Fruit fly (Drosophila melanogaster) whole organism, embryonic: Measurements from ENCODE around the gene CG5790.
A peak's percentile ranks its signal among the peaks of the same experiment; 100 is the strongest.

ENCODE experiments used
- Atf6 ChIP-seq: fragments of 200-800 bp; sonication (Bioruptor generic); IDR thresholded peaks from 2 replicates; pipeline ENCODE4 v1.3.6; 2022; ENCODE audit warnings: missing biosample characterization, missing genetic modification characterization
- CG1024 ChIP-seq: fragments of 200-800 bp; sonication (Bioruptor generic); IDR thresholded peaks from 2 replicates; pipeline ENCODE4 v1.3.6; 2022; ENCODE audit warnings: missing biosample characterization, missing genetic modification characterization
- CG12155 ChIP-seq: fragments of 200-800 bp; sonication (Bioruptor generic); optimal IDR thresholded peaks from 3 replicates; lab custom pipeline; 2016; ENCODE audit warnings: missing biosample characterization, missing genetic modification characterization
- CG12744 ChIP-seq: fragments of 200-800 bp; sonication (Bioruptor generic); optimal IDR thresholded peaks from 2 replicates; lab custom pipeline; 2016; ENCODE audit warnings: missing biosample characterization, missing genetic modification characterization
- CG12942 ChIP-seq: fragments of 200-800 bp; sonication (Bioruptor generic); optimal IDR thresholded peaks from 3 replicates; lab custom pipeline; 2016; ENCODE audit warnings: missing biosample characterization, missing genetic modification characterization
- CG14667 ChIP-seq: fragments of 200-800 bp; sonication (Bioruptor generic); IDR thresholded peaks from 2 replicates; pipeline ENCODE4 v1.3.6; 2022; ENCODE audit warnings: missing biosample characterization, missing genetic modification characterization
- CG1602 ChIP-seq: fragments of 200-800 bp; sonication (Bioruptor generic); optimal IDR thresholded peaks from 3 replicates; lab custom pipeline; 2016; ENCODE audit warnings: missing biosample characterization, missing genetic modification characterization
- CG17568 ChIP-seq: fragments of 200-800 bp; sonication (Bioruptor generic); optimal IDR thresholded peaks from 2 replicates; lab custom pipeline; 2018; ENCODE audit warnings: missing biosample characterization, mild to moderate bottlenecking, missing genetic modification characterization, moderate library complexity
- CG17912 ChIP-seq: fragments of 200-800 bp; sonication (Bioruptor generic); optimal IDR thresholded peaks from 2 replicates; lab custom pipeline; 2018; ENCODE audit warnings: missing biosample characterization, mild to moderate bottlenecking, missing genetic modification characterization
- CG18764 ChIP-seq: fragments of 200-800 bp; sonication (Bioruptor generic); optimal IDR thresholded peaks from 3 replicates; lab custom pipeline; 2016; ENCODE audit warnings: missing biosample characterization, missing genetic modification characterization
- CG2199 ChIP-seq: fragments of 200-800 bp; sonication (Bioruptor generic); IDR thresholded peaks from 3 replicates; pipeline ENCODE4 v1.3.6; 2022; ENCODE audit warnings: missing biosample characterization, missing genetic modification characterization
- CG31224 ChIP-seq: fragments of 200-800 bp; sonication (Bioruptor generic); IDR thresholded peaks from 2 replicates; pipeline ENCODE4 v1.3.6; 2022; ENCODE audit warnings: missing biosample characterization, missing genetic modification characterization
- CG34376 ChIP-seq: fragments of 200-800 bp; sonication (Bioruptor generic); optimal IDR thresholded peaks from 2 replicates; lab custom pipeline; 2018; ENCODE audit warnings: missing biosample characterization, mild to moderate bottlenecking, missing genetic modification characterization
- CG4707 ChIP-seq: fragments of 200-800 bp; sonication (Bioruptor generic); optimal IDR thresholded peaks from 2 replicates; lab custom pipeline; 2018; ENCODE audit warnings: missing biosample characterization, mild to moderate bottlenecking, missing genetic modification characterization, moderate library complexity
- CG4854 ChIP-seq: fragments of 200-800 bp; sonication (Bioruptor generic); optimal IDR thresholded peaks from 2 replicates; lab custom pipeline; 2016; ENCODE audit warnings: missing biosample characterization, missing genetic modification characterization, inconsistent platforms
- CG7556 ChIP-seq: fragments of 200-800 bp; sonication (Bioruptor generic); optimal IDR thresholded peaks from 2 replicates; lab custom pipeline; 2017; ENCODE audit warnings: missing biosample characterization, mild to moderate bottlenecking, missing genetic modification characterization
- CG8290 ChIP-seq, 3 experiments: fragments of 200-800 bp; sonication (Bioruptor generic); optimal IDR thresholded peaks; 2 replicates each; lab custom pipeline; 2016 to 2019; ENCODE audit warnings: missing biosample characterization in 3 of 3, missing genetic modification characterization in 3 of 3, mild to moderate bottlenecking in 2 of 3, moderate library complexity in 1 of 3
- CG8388 ChIP-seq: fragments of 200-800 bp; sonication (Bioruptor generic); optimal IDR thresholded peaks from 2 replicates; lab custom pipeline; 2019; ENCODE audit warnings: missing biosample characterization, mild to moderate bottlenecking, missing genetic modification characterization, moderate library complexity
- CG9215 ChIP-seq: fragments of 200-800 bp; sonication (Bioruptor generic); IDR thresholded peaks from 2 replicates; pipeline ENCODE4 v1.3.6; 2022; ENCODE audit warnings: missing biosample characterization, missing genetic modification characterization
- CG9932 ChIP-seq: fragments of 200-800 bp; sonication (Bioruptor generic); IDR thresholded peaks from 2 replicates; pipeline ENCODE4 v1.3.6; 2022; ENCODE audit warnings: missing biosample characterization, missing genetic modification characterization
- Fer3 ChIP-seq: fragments of 200-800 bp; sonication (Bioruptor generic); optimal IDR thresholded peaks from 2 replicates; lab custom pipeline; 2018; ENCODE audit warnings: missing biosample characterization, mild to moderate bottlenecking, missing genetic modification characterization, moderate library complexity
- Gug ChIP-seq: fragments of 200-800 bp; sonication (Bioruptor generic); IDR thresholded peaks from 4 replicates; pipeline ENCODE4 v1.3.6; 2022; ENCODE audit warnings: missing biosample characterization, missing genetic modification characterization
- HHEX ChIP-seq: fragments of 200-800 bp; sonication (Bioruptor generic); optimal IDR thresholded peaks from 3 replicates; lab custom pipeline; 2017; ENCODE audit warnings: missing biosample characterization, mild to moderate bottlenecking, missing genetic modification characterization, missing genetic modification reagents
- HLH54F ChIP-seq: fragments of 200-800 bp; sonication (Bioruptor generic); optimal IDR thresholded peaks from 3 replicates; lab custom pipeline; 2016; ENCODE audit warnings: missing biosample characterization, missing genetic modification characterization
- Hr39 ChIP-seq: fragments of >200 bp; optimal IDR thresholded peaks from 2 replicates; lab custom pipeline; 2017
- Lpt ChIP-seq: fragments of >200 bp; optimal IDR thresholded peaks from 2 replicates; lab custom pipeline; 2018; ENCODE audit warnings: missing biosample characterization, missing genetic modification characterization
- Max ChIP-seq: fragments of 200-800 bp; sonication (Bioruptor generic); optimal IDR thresholded peaks from 2 replicates; lab custom pipeline; 2016; ENCODE audit warnings: missing biosample characterization, mild to moderate bottlenecking, missing genetic modification characterization
- NC2α ChIP-seq: fragments of 200-800 bp; sonication (Bioruptor generic); optimal IDR thresholded peaks from 2 replicates; lab custom pipeline; 2016; ENCODE audit warnings: missing biosample characterization, missing genetic modification characterization
- NC2β ChIP-seq: fragments of 200-800 bp; sonication (Bioruptor generic); optimal IDR thresholded peaks from 2 replicates; lab custom pipeline; 2016; ENCODE audit warnings: missing biosample characterization, missing genetic modification characterization
- Pdp1 ChIP-seq, 2 experiments: fragments of 200-800 bp; sonication (Bioruptor generic); optimal IDR thresholded peaks; 3 replicates each; lab custom pipeline; 2016; ENCODE audit warnings: missing biosample characterization in 2 of 2, missing genetic modification characterization in 2 of 2, mild to moderate bottlenecking in 1 of 2, moderate library complexity in 1 of 2
- Rx ChIP-seq: fragments of 200-800 bp; sonication (Bioruptor generic); IDR thresholded peaks from 2 replicates; pipeline ENCODE4 v1.3.6; 2022; ENCODE audit warnings: missing biosample characterization, missing genetic modification characterization
- Trl ChIP-seq, 3 experiments: fragments of >200 bp in 2 of 3; fragments of 200-800 bp in 1 of 3; sonication (Bioruptor generic) in 1 of 3; optimal IDR thresholded peaks; 2 replicates in 1 of 3; 3 replicates in 2 of 3; lab custom pipeline; 2016 to 2017; ENCODE audit warnings: missing biosample characterization in 1 of 3, missing genetic modification characterization in 1 of 3
- Vsx1 ChIP-seq: fragments of 200-800 bp; sonication (Bioruptor generic); optimal IDR thresholded peaks from 2 replicates; lab custom pipeline; 2017; ENCODE audit warnings: missing biosample characterization, mild to moderate bottlenecking, missing genetic modification characterization, missing genetic modification reagents
- chm ChIP-seq: fragments of 200-800 bp; sonication (Bioruptor generic); IDR thresholded peaks from 2 replicates; pipeline ENCODE4 v1.3.6; 2022; ENCODE audit warnings: missing biosample characterization, missing genetic modification characterization
- disco-r ChIP-seq: fragments of 200-800 bp; sonication (Bioruptor generic); optimal IDR thresholded peaks from 2 replicates; lab custom pipeline; 2016; ENCODE audit warnings: missing biosample characterization, missing genetic modification characterization
- fd96Cb ChIP-seq: fragments of 200-800 bp; sonication (Bioruptor generic); optimal IDR thresholded peaks from 2 replicates; lab custom pipeline; 2018; ENCODE audit warnings: missing biosample characterization, mild to moderate bottlenecking, missing genetic modification characterization, moderate library complexity
- gcm ChIP-seq: fragments of 200-800 bp; sonication (Bioruptor generic); optimal IDR thresholded peaks from 2 replicates; lab custom pipeline; 2019; ENCODE audit warnings: missing biosample characterization, mild to moderate bottlenecking, missing genetic modification characterization, moderate library complexity
- gsb ChIP-seq: fragments of 200-800 bp; sonication (Bioruptor generic); IDR thresholded peaks from 2 replicates; pipeline ENCODE4 v1.3.6; 2022; ENCODE audit warnings: missing biosample characterization, missing genetic modification characterization
- h ChIP-seq: fragments of >200 bp; optimal IDR thresholded peaks from 2 replicates; lab custom pipeline; 2017
- inv ChIP-seq: fragments of 200-800 bp; sonication (Bioruptor generic); IDR thresholded peaks from 2 replicates; pipeline ENCODE4 v1.3.6; 2022; ENCODE audit warnings: missing biosample characterization, missing genetic modification characterization; ENCODE audit not compliant: partially characterized antibody
- jumu ChIP-seq: fragments of 200-800 bp; sonication (Bioruptor generic); optimal IDR thresholded peaks from 3 replicates; lab custom pipeline; 2016; ENCODE audit warnings: missing biosample characterization, missing genetic modification characterization
- lbe ChIP-seq: fragments of 200-800 bp; sonication (Bioruptor generic); optimal IDR thresholded peaks from 2 replicates; lab custom pipeline; 2016; ENCODE audit warnings: missing biosample characterization, mild to moderate bottlenecking, missing genetic modification characterization
- lola ChIP-seq, 3 experiments: fragments of >200 bp in 2 of 3; fragments of 200-800 bp in 1 of 3; sonication (Bioruptor generic) in 1 of 3; optimal IDR thresholded peaks; 2 replicates each; lab custom pipeline; 2017 to 2019; ENCODE audit warnings: missing biosample characterization in 3 of 3, missing genetic modification characterization in 3 of 3, mild to moderate bottlenecking in 1 of 3, moderate library complexity in 1 of 3
- nmo ChIP-seq: fragments of 200-800 bp; sonication (Bioruptor generic); optimal IDR thresholded peaks from 2 replicates; lab custom pipeline; 2018; ENCODE audit warnings: missing biosample characterization, mild to moderate bottlenecking, missing genetic modification characterization, moderate library complexity
- org-1 ChIP-seq: fragments of 200-800 bp; sonication (Bioruptor generic); optimal IDR thresholded peaks from 2 replicates; lab custom pipeline; 2017; ENCODE audit warnings: missing biosample characterization, missing genetic modification characterization
- row ChIP-seq: fragments of 200-800 bp; sonication (Bioruptor generic); IDR thresholded peaks from 3 replicates; pipeline ENCODE4 v1.3.6; 2022; ENCODE audit warnings: missing biosample characterization, missing genetic modification characterization
- seq ChIP-seq: fragments of 200-800 bp; sonication (Bioruptor generic); IDR thresholded peaks from 2 replicates; pipeline ENCODE4 v1.3.6; 2022; ENCODE audit warnings: missing biosample characterization, missing genetic modification characterization
- so ChIP-seq: fragments of 200-800 bp; sonication (Bioruptor generic); IDR thresholded peaks from 3 replicates; pipeline ENCODE4 v1.3.6; 2022; ENCODE audit warnings: missing biosample characterization, missing genetic modification characterization
- tll ChIP-seq, 2 experiments: fragments of 200-800 bp in 1 of 2; fragments of >200 bp in 1 of 2; sonication (Bioruptor generic) in 1 of 2; optimal IDR thresholded peaks; 2 replicates each; lab custom pipeline; 2017 to 2019; ENCODE audit warnings: missing biosample characterization in 2 of 2, missing genetic modification characterization in 2 of 2, mild to moderate bottlenecking in 1 of 2, moderate library complexity in 1 of 2
- tx ChIP-seq: fragments of 200-800 bp; sonication (Bioruptor generic); optimal IDR thresholded peaks from 2 replicates; lab custom pipeline; 2016; ENCODE audit warnings: missing biosample characterization, missing genetic modification characterization
- wdn ChIP-seq: fragments of 200-800 bp; sonication (Bioruptor generic); IDR thresholded peaks from 2 replicates; pipeline ENCODE4 v1.3.6; 2022; ENCODE audit warnings: missing biosample characterization, missing genetic modification characterization

Gene CG5790

dm6 chr2L:18310489-18310888, 15.8 kb downstream of the CG5790 start (continued):
- no peak for TF ChIP-seq tx (GFP tag; lab: Kevin White, UChicago)
- peak; percentile 52 for TF ChIP-seq gcm
- no peak for TF ChIP-seq wdn (GFP tag; lab: Robert Waterston, UW)
- peak; percentile 30; the same call in 1 of the 2 replicates for TF ChIP-seq CG31224 (GFP tag; lab: Robert Waterston, UW)
- TF ChIP-seq Atf6 (GFP tag; lab: Robert Waterston, UW), result peak; percentile 9; the same call in 1 of the 2 replicates
- TF ChIP-seq CG7556 (GFP tag; lab: Kevin White, UChicago), result peak; percentile 61
- TF ChIP-seq CG9215 (GFP tag; lab: Robert Waterston, UW), result no peak
- no peak for TF ChIP-seq Max (GFP tag; lab: Kevin White, UChicago)
- TF ChIP-seq CG12155 (GFP tag; lab: Kevin White, UChicago), result peak; percentile 46
- peak; percentile 49; the same call in 1 of the 2 replicates for TF ChIP-seq CG14667 (GFP tag; lab: Robert Waterston, UW)
- TF ChIP-seq CG1602 (GFP tag; lab: Kevin White, UChicago), result peak; percentile 27
- peak; percentile 41; the same call in 1 of the 2 replicates for TF ChIP-seq Rx
- TF ChIP-seq org-1 (GFP tag; lab: Kevin White, UChicago), result peak; percentile 57
- TF ChIP-seq CG2199 (GFP tag; lab: Robert Waterston, UW), result 0 out of 3 replicates have a peak, but pooled peaks have one; percentile 23
- TF ChIP-seq inv (GFP tag; lab: Robert Waterston, UW), result no peak
- no peak for TF ChIP-seq tll (GFP tag; optimal IDR thresholded peaks at IDR 0.05; lab: Kevin White, UChicago)
- peak; percentile 49 for TF ChIP-seq Vsx1
- no peak for TF ChIP-seq NC2α (GFP tag; lab: Kevin White, UChicago)
- TF ChIP-seq CG1024 (GFP tag; lab: Robert Waterston, UW), result no peak
- TF ChIP-seq nmo (GFP tag; lab: Kevin White, UChicago), result peak; percentile 55
- TF ChIP-seq gsb, result no peak
- no peak for TF ChIP-seq CG4707
- TF ChIP-seq lbe (GFP tag; lab: Kevin White, UChicago), result peak; percentile 81
- TF ChIP-seq CG8290 (GFP tag; optimal IDR thresholded peaks at IDR 0.05; lab: Kevin White, UChicago), result peak; percentile 51
- no peak for TF ChIP-seq CG8290 (tag; optimal IDR thresholded peaks at IDR 0.05; lab: Kevin White, UChicago)
- TF ChIP-seq so (GFP tag; lab: Robert Waterston, UW), result peak; percentile 25; the same call in 1 of the 3 replicates
- no peak for TF ChIP-seq Lpt (GFP tag; lab: Kevin White, UChicago)
- peak; percentile 9 for TF ChIP-seq CG17568 (GFP tag; lab: Kevin White, UChicago)
- TF ChIP-seq HHEX (GFP tag; lab: Kevin White, UChicago), result peak; percentile 44
- TF ChIP-seq CG8388 (GFP tag; lab: Kevin White, UChicago), result peak; percentile 49
- TF ChIP-seq CG34376 (GFP tag; lab: Kevin White, UChicago), result no peak
- TF ChIP-seq Gug (GFP tag; lab: Robert Waterston, UW), result no peak
- no peak for TF ChIP-seq disco-r (GFP tag; lab: Kevin White, UChicago)
- TF ChIP-seq Hr39 (lab: Kevin White, UChicago), result no peak
- no peak for TF ChIP-seq jumu (GFP tag; lab: Kevin White, UChicago)
- TF ChIP-seq CG12744 (GFP tag; lab: Kevin White, UChicago), result no peak
- peak; percentile 72 for TF ChIP-seq row (GFP tag; lab: Robert Waterston, UW)
- TF ChIP-seq NC2β (GFP tag; lab: Kevin White, UChicago), result no peak
- peak; percentile 53 for TF ChIP-seq CG18764
- no peak for TF ChIP-seq h
- TF ChIP-seq chm (GFP tag; lab: Robert Waterston, UW), result no peak
- TF ChIP-seq lola (GFP tag; optimal IDR thresholded peaks at IDR 0.05; lab: Kevin White, UChicago), result peak in 1 of 3 experiments; percentile 74
- no peak for TF ChIP-seq seq (GFP tag; lab: Robert Waterston, UW)
- no peak for TF ChIP-seq HLH54F
- TF ChIP-seq fd96Cb (tag; lab: Kevin White, UChicago), result peak; percentile 63
- no peak for TF ChIP-seq Trl (optimal IDR thresholded peaks at IDR 0.05; lab: Kevin White, UChicago)
- no peak for TF ChIP-seq Trl (GFP tag; optimal IDR thresholded peaks at IDR 0.05; lab: Kevin White, UChicago)
- no peak for TF ChIP-seq Pdp1 (GFP tag; optimal IDR thresholded peaks at IDR 0.05; lab: Kevin White, UChicago)
- TF ChIP-seq CG12942 (GFP tag; lab: Kevin White, UChicago), result peak; percentile 41
- peak; percentile 49 for TF ChIP-seq Fer3 (tag; lab: Kevin White, UChicago)
- no peak for TF ChIP-seq CG9932 (GFP tag; lab: Robert Waterston, UW)
- no peak for TF ChIP-seq CG17912
- TF ChIP-seq CG4854 (GFP tag; lab: Kevin White, UChicago), result no peak
